Worm (Caenorhabditis elegans) whole organism, late embryonic: ENCODE results near the gene D1054.5.

ENCODE experiments used
- F13H6.1 ChIP-seq: sonication (generic microtip); optimal IDR thresholded peaks from 2 replicates; lab custom pipeline; 2016; ENCODE audit warnings: missing genetic modification characterization, missing compliant biosample characterization
- ceh-24 ChIP-seq: sonication (generic microtip); optimal IDR thresholded peaks from 2 replicates; lab custom pipeline; 2016; ENCODE audit warnings: mild to moderate bottlenecking, missing genetic modification characterization, missing compliant biosample characterization
- ceh-6 ChIP-seq: fragments of 200-800 bp; sonication (Bioruptor generic); optimal IDR thresholded peaks from 2 replicates; lab custom pipeline; 2018; ENCODE audit warnings: mild to moderate bottlenecking, missing genetic modification characterization, missing compliant biosample characterization
- fax-1 ChIP-seq: sonication (generic microtip); optimal IDR thresholded peaks from 2 replicates; lab custom pipeline; 2016; ENCODE audit warnings: missing genotype, missing genetic modification characterization, missing compliant biosample characterization
- mec-3 ChIP-seq: sonication (generic microtip); optimal IDR thresholded peaks from 2 replicates; lab custom pipeline; 2016; ENCODE audit warnings: borderline replicate concordance, missing genetic modification characterization, missing compliant biosample characterization
- nhr-11 ChIP-seq: fragments of 150-350 bp; optimal IDR thresholded peaks from 2 replicates; lab custom pipeline; 2014; ENCODE audit warnings: missing biosample characterization, missing genetic modification characterization
- npax-4 ChIP-seq: sonication (generic microtip); optimal IDR thresholded peaks from 2 replicates; lab custom pipeline; 2016; ENCODE audit warnings: missing genetic modification characterization, missing compliant biosample characterization
- odd-2 ChIP-seq: sonication (generic microtip); optimal IDR thresholded peaks from 2 replicates; lab custom pipeline; 2017; ENCODE audit warnings: antibody characterized with exemption, mild to moderate bottlenecking, missing genetic modification characterization, missing compliant biosample characterization
- pha-2 ChIP-seq: sonication (generic microtip); optimal IDR thresholded peaks from 2 replicates; lab custom pipeline; 2017; ENCODE audit warnings: mild to moderate bottlenecking, missing genetic modification characterization, missing compliant biosample characterization
- pqm-1 ChIP-seq: sonication (generic microtip); optimal IDR thresholded peaks from 2 replicates; lab custom pipeline; 2016; ENCODE audit warnings: missing genetic modification characterization, missing compliant biosample characterization
- unc-3 ChIP-seq, 2 experiments: fragments of 200-800 bp in 1 of 2; sonication (Bioruptor generic) in 1 of 2; sonication (generic microtip) in 1 of 2; conservative IDR thresholded peaks in 1 of 2; optimal IDR thresholded peaks in 1 of 2; 2 replicates each; pipeline versions ENCODE4 v1.3.6 to Lab custom; 2016 to 2022; ENCODE audit warnings: missing compliant biosample characterization in 2 of 2, missing genetic modification characterization in 2 of 2, missing genetic modification reagents in 1 of 2
- unc-55 ChIP-seq: sonication (generic microtip); optimal IDR thresholded peaks from 2 replicates; lab custom pipeline; 2017; ENCODE audit warnings: missing biosample characterization, missing genetic modification reagents, missing genetic modification characterization

ce11 chrV:10802060-10802459, 25.7 kb upstream of the D1054.5 start:
- TF ChIP-seq unc-3 (GFP tag; conservative IDR thresholded peaks at IDR 0.05; lab: Robert Waterston, UW) (no peak), unc-3 (tag; optimal IDR thresholded peaks at IDR 0.05; lab: Kevin White, UChicago) (no peak), pha-2 (no peak), nhr-11 (tag; lab: Kevin White, UChicago) (no peak), fax-1 (tag; lab: Kevin White, UChicago) (no peak), mec-3 (tag; lab: Kevin White, UChicago) (no peak), ceh-24 (tag; lab: Kevin White, UChicago) (no peak), unc-55 (no peak), ceh-6 (GFP tag; lab: Kevin White, UChicago) (no peak), npax-4 (no peak), odd-2 (tag; lab: Kevin White, UChicago) (no peak), pqm-1 (tag; lab: Kevin White, UChicago) (no peak), F13H6.1 (no peak)
